Worm (Caenorhabditis elegans): ENCODE results near the gene srt-67.

DNA sequence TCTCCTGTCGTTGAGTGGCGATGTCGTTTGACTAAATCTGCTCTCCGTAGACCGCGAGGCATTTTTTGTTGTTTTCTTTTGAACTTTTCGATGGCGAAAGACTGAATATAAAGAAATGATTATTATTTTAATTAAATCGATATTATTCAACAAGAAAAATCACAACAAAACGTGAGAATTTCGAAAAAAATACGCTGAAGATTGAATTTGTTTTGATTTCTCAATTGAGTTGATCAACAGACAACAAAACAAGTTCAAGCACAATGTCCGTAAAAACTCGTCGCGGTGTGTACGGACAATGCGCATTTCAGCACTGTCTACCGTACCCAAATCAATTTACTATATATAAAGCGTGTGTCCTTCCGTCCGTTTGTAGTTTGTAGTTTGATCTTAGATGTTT is 20.7 kb upstream of the srt-67 start, which contains the start of gene B0238.9:
- TF ChIP-seq nhr-28 (tag; optimal IDR thresholded peaks at IDR 0.05) (no peak), jun-1 (tag; optimal IDR thresholded peaks at IDR 0.05) (no peak), C34B4.2 (tag; optimal IDR thresholded peaks at IDR 0.05) (no peak), elt-2 (tag; optimal IDR thresholded peaks at IDR 0.05) (no peak), unc-62 (GFP tag; optimal IDR thresholded peaks at IDR 0.05) (no peak), nhr-85 (tag) (no peak), nhr-237 (tag; optimal IDR thresholded peaks at IDR 0.05) (no peak), efl-1 (optimal IDR thresholded peaks at IDR 0.05) (no peak), efl-1 (GFP tag; optimal IDR thresholded peaks at IDR 0.05 in 1 of 2) (no peak), nhr-11 (tag; optimal IDR thresholded peaks at IDR 0.05) (no peak), lin-35 (GFP tag; optimal IDR thresholded peaks at IDR 0.05) (no peak), sox-4 (tag; optimal IDR thresholded peaks at IDR 0.05) (no peak), ceh-82 (tag; optimal IDR thresholded peaks at IDR 0.05) (no peak), ama-1 (optimal IDR thresholded peaks at IDR 0.05) (no peak), mab-9 (GFP tag; IDR thresholded peaks at IDR 0.05) (no peak)

Data from whole organism, L1 larva.